Fruit fly (Drosophila melanogaster): ENCODE results near the gene Peritrophin-15a.

dm6 chr2L:8395996-8396699 is at the start of gene Peritrophin-15a, which contains the start of gene CG13385:
- TF ChIP-seq Dfd (GFP tag; optimal IDR thresholded peaks at IDR 0.05) (no peak), CrebA (GFP tag; optimal IDR thresholded peaks at IDR 0.05; ENCODE audit: borderline replicate concordance) (no peak)

Data from whole organism, wandering third instar larva.